Worm (Caenorhabditis elegans): ENCODE measurements around the gene tag-273.
"Not testable (repeated sequence)": the region's sequence is repeated elsewhere in the genome, so short reads cannot be mapped to it uniquely, and the experiment has no call there.

tag-273 gene

ce11 chrIV:14528718-14529117 is 23.8 kb upstream of the tag-273 start, which contains the start of gene T27E7.3:
Gene T27E7.3, plus strand, starts transcription at chrIV:14529018.
- no peak for TF ChIP-seq grh-1 (GFP tag; IDR thresholded peaks at IDR 0.05)
- TF ChIP-seq swsn-7 (tag; optimal IDR thresholded peaks at IDR 0.05) = no peak
- no peak for TF ChIP-seq nhr-77 (tag; optimal IDR thresholded peaks at IDR 0.05)
- TF ChIP-seq hlh-4 (tag; optimal IDR thresholded peaks at IDR 0.05) = no peak
- no peak for TF ChIP-seq sup-37 (GFP tag; optimal IDR thresholded peaks at IDR 0.05)
- no peak for TF ChIP-seq tbx-2 (tag; optimal IDR thresholded peaks at IDR 0.05)
- TF ChIP-seq ceh-88 (GFP tag; IDR thresholded peaks at IDR 0.05) = no peak
- TF ChIP-seq Y116A8C.19 (tag; optimal IDR thresholded peaks at IDR 0.05; ENCODE audit: borderline replicate concordance) = no peak
- no peak for TF ChIP-seq ces-1 (GFP tag; optimal IDR thresholded peaks at IDR 0.05)
- TF ChIP-seq elt-2 (tag; optimal IDR thresholded peaks at IDR 0.05) = no peak
- TF ChIP-seq unc-86 (tag; optimal IDR thresholded peaks at IDR 0.05) = no peak
- no peak for TF ChIP-seq lin-39 (tag; optimal IDR thresholded peaks at IDR 0.05)
- TF ChIP-seq unc-130 (tag; optimal IDR thresholded peaks at IDR 0.05) = no peak
- no peak for TF ChIP-seq vab-15 (tag; optimal IDR thresholded peaks at IDR 0.05)
- no peak for TF ChIP-seq elt-3 (tag; optimal IDR thresholded peaks at IDR 0.05)
- no peak for TF ChIP-seq mef-2 (tag; optimal IDR thresholded peaks at IDR 0.05)

DNA sequence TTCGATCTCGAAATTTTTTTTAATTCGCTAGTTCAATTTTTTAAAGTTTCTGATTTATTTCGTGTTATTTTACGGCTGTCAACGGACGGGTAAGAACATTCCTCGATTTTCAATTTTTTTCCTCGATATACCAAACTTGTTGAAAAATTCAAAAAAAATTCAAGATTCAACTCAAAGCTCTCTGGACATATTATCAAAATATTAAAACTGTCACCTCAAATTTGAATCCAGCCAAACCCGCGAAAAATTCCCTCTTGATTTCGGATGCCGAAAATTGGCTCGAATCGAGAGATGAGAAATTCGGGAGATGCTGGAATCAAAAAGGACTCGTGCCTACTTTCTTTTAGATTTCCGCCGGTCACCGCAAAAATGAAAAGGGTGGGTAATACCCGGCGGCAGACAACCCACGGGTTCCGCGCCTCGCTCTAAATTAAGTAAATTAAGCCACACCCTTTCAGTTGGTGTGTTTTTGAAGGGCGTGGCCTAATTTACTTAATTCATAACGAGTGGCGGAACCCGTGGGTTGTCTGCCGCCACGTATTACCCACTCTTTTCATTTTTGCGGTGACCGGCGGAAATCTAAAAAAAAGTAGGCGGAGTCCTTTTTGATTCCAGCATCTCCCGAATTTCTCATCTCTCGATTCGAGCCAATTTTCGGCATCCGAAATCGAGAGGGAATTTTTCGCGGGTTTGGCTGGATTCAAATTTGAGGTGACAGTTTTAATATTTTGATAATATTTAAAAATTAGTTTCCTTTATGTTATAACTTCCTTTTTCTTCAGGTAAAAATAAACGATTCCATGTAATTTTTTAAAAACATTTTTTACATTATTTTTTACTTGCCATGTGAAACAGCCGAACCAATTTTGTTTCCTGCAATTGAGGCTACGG is 20.6 kb upstream of the tag-273 start:
- TF ChIP-seq efl-1 (optimal IDR thresholded peaks at IDR 0.05) = not testable (repeated sequence)
- peak in 1 of 2 experiments; percentile 57 for TF ChIP-seq efl-1 (GFP tag; optimal IDR thresholded peaks at IDR 0.05 in 1 of 2)

ce11 chrIV:14523568-14523967 is 18.6 kb upstream of the tag-273 start, which contains the start of gene srh-63:
Gene srh-63, plus strand, starts transcription at chrIV:14523868.
- no peak for TF ChIP-seq snu-23 (GFP tag; optimal IDR thresholded peaks at IDR 0.05)
- TF ChIP-seq nhr-47 (tag; optimal IDR thresholded peaks at IDR 0.05) = no peak
- TF ChIP-seq nhr-237 (tag; optimal IDR thresholded peaks at IDR 0.05) = no peak
- no peak for TF ChIP-seq nhr-84 (tag; optimal IDR thresholded peaks at IDR 0.05)
- TF ChIP-seq skn-1 (tag; optimal IDR thresholded peaks at IDR 0.05) = no peak
- TF ChIP-seq hlh-17 (GFP tag; optimal IDR thresholded peaks at IDR 0.05; ENCODE audit: borderline replicate concordance) = no peak
- TF ChIP-seq unc-130 (tag; optimal IDR thresholded peaks at IDR 0.05) = no peak
- TF ChIP-seq sptf-1 (tag; optimal IDR thresholded peaks at IDR 0.05) = no peak
- TF ChIP-seq ceh-63 (GFP tag; optimal IDR thresholded peaks at IDR 0.05) = no peak
- TF ChIP-seq nhr-11 (tag; optimal IDR thresholded peaks at IDR 0.05) = no peak
- no peak for TF ChIP-seq ceh-82 (tag; optimal IDR thresholded peaks at IDR 0.05)
- TF ChIP-seq ces-1 (GFP tag; optimal IDR thresholded peaks at IDR 0.05) = no peak
- TF ChIP-seq unc-30 (tag; optimal IDR thresholded peaks at IDR 0.05) = no peak
- TF ChIP-seq lin-35 (GFP tag; optimal IDR thresholded peaks at IDR 0.05) = no peak
- TF ChIP-seq sox-4 (tag; optimal IDR thresholded peaks at IDR 0.05) = no peak
- TF ChIP-seq ztf-11 (tag; optimal IDR thresholded peaks at IDR 0.05) = no peak
- no peak for TF ChIP-seq tlp-1 (tag; optimal IDR thresholded peaks at IDR 0.05)

- TF ChIP-seq swsn-7 (tag; optimal IDR thresholded peaks at IDR 0.05) = no peak
- TF ChIP-seq isw-1 (GFP tag; IDR thresholded peaks at IDR 0.05) = no peak
- no peak for TF ChIP-seq efl-1 (optimal IDR thresholded peaks at IDR 0.05)
- peak in 1 of 2 experiments; percentile 51 for TF ChIP-seq efl-1 (GFP tag; optimal IDR thresholded peaks at IDR 0.05 in 1 of 2)
- TF ChIP-seq efl-3 (GFP tag; optimal IDR thresholded peaks at IDR 0.05) = no peak
- TF ChIP-seq nhr-12 (tag; optimal IDR thresholded peaks at IDR 0.05) = no peak
- TF ChIP-seq aly-2 (tag; optimal IDR thresholded peaks at IDR 0.05) = no peak
Measured at ce11 chrIV:14519423-14519822, 14.5 kb upstream of the tag-273 start, which contains the start of the genes Y57G11A.2 and T27E7.1. Gene Y57G11A.2, minus strand, starts transcription at chrIV:14519523. Gene T27E7.1, plus strand, starts transcription at chrIV:14519759.
